Fruit fly (Drosophila melanogaster): Measurements from ENCODE around the gene CG13299.

dm6 chr3L:6239968-6240367 lies 7.8 kb upstream of the CG13299 start, which contains the start of gene CG10226:
- TF ChIP-seq Hr96 (GFP tag; optimal IDR thresholded peaks at IDR 0.05) (no peak), Clk (GFP tag; optimal IDR thresholded peaks at IDR 0.05) (no peak), kay (GFP tag; ENCODE audit: borderline replicate concordance) (no peak), ovo (GFP tag; optimal IDR thresholded peaks at IDR 0.05) (no peak), tj (GFP tag; optimal IDR thresholded peaks at IDR 0.05) (no peak), bab1 (GFP tag; optimal IDR thresholded peaks at IDR 0.05) (no peak), CG5204 (GFP tag; optimal IDR thresholded peaks at IDR 0.05) (no peak), cic (GFP tag; optimal IDR thresholded peaks at IDR 0.05) (no peak), pad (GFP tag; optimal IDR thresholded peaks at IDR 0.05) (no peak), CG14711 (tag; optimal IDR thresholded peaks at IDR 0.05) (no peak), CG7045 (GFP tag; optimal IDR thresholded peaks at IDR 0.05) (no peak), Crg-1 (GFP tag; optimal IDR thresholded peaks at IDR 0.05) (no peak)
